Worm (Caenorhabditis elegans): Measurements from ENCODE around the gene warf-1.

Gene warf-1

DNA sequence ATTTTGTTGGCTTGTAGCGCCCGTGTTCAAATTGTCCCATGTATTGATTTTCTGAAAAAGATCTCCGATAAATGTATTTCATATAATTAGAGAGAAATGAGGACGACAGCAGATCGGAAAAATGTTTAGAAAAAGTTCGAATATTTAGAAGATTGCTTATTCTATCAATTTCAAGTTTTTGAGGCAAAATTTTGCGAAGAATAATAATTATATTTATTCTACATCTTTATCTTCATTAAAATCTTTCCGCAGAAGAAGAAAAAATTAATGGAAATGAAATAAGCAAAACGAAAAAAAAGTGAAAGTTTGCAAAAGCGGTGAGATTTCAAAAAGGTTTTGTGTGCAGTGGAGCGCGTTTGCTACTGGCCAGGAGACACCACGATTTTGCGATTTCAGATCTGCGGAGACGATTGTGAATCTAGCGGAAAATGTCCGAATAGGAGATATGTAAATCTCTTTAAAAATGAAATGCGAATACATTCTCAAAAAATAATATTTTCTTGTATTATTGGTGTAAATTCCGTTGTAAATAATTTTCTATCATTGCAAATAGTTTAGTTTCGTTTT is 19.7 kb downstream of the warf-1 start, which contains the start of gene nrde-4 (continued):
- TF ChIP-seq snpc-4 (tag; optimal IDR thresholded peaks at IDR 0.05) (peak; percentile 65), elt-2 (tag; optimal IDR thresholded peaks at IDR 0.05) (no peak)

ce11 chrIV:7658589-7658988 is 24.0 kb downstream of the warf-1 start, which contains the start of gene C08G9.1:
TSS of gene C08G9.1 (plus strand) at chrIV:7658763.
- peak; percentile 43 for TF ChIP-seq rnt-1 (tag; optimal IDR thresholded peaks at IDR 0.05)
- TF ChIP-seq blmp-1 (tag; optimal IDR thresholded peaks at IDR 0.05): no peak
- TF ChIP-seq ceh-82 (tag; optimal IDR thresholded peaks at IDR 0.05): peak in 1 of 3 experiments; percentile 17

ce11 chrIV:7659481-7659880 is 24.9 kb downstream of the warf-1 start:
- peak; percentile 21; the same call in 1 of the 2 replicates for TF ChIP-seq nhr-19 (GFP tag; conservative IDR thresholded peaks at IDR 0.05)
- TF ChIP-seq snu-23 (GFP tag; optimal IDR thresholded peaks at IDR 0.05): peak; percentile 11
- peak in 1 of 2 experiments; percentile 13 for TF ChIP-seq lsy-2 (tag; optimal IDR thresholded peaks at IDR 0.05)
- no peak for TF ChIP-seq hlh-17 (GFP tag; optimal IDR thresholded peaks at IDR 0.05; ENCODE audit: borderline replicate concordance)
- TF ChIP-seq aha-1 (tag; optimal IDR thresholded peaks at IDR 0.05): no peak
- no peak for TF ChIP-seq nhr-90 (tag; optimal IDR thresholded peaks at IDR 0.05; ENCODE audit: poor library complexity)
- peak; percentile 56 for TF ChIP-seq nhr-71 (tag; optimal IDR thresholded peaks at IDR 0.05)
- TF ChIP-seq unc-130 (tag; optimal IDR thresholded peaks at IDR 0.05): peak; percentile 22
- TF ChIP-seq rnt-1 (tag; optimal IDR thresholded peaks at IDR 0.05): peak; percentile 80
- TF ChIP-seq dsc-1 (tag; optimal IDR thresholded peaks at IDR 0.05): peak; percentile 91
- TF ChIP-seq fkh-4 (tag; optimal IDR thresholded peaks at IDR 0.05; ENCODE audit: borderline replicate concordance): peak; percentile 46
- no peak for TF ChIP-seq C34B4.2 (tag; optimal IDR thresholded peaks at IDR 0.05)
- no peak for TF ChIP-seq C16A3.4 (tag; optimal IDR thresholded peaks at IDR 0.05)
- no peak for TF ChIP-seq irx-1 (tag; optimal IDR thresholded peaks at IDR 0.05)
- peak; percentile 65 for TF ChIP-seq lin-14 (GFP tag; optimal IDR thresholded peaks at IDR 0.05)

DNA sequence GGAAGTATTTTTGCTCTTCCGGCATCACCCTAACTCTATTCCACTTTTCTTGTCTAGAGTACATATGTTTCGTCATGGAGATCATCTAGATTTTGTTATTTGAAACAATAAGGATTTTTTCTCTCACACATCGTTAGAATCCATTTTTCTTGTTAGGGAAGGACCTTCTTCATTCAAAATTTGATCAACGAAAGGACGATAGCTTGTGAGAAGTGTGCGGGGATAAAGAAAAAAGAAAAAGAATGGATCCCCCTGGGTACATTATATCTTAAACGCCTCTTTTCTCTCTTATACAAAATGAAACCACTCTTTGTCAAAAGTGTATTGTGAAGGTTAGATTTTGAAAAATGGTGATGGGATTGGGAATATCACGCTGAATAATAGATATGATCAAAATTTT is 27.0 kb downstream of the warf-1 start:
- no peak for TF ChIP-seq isw-1 (GFP tag; IDR thresholded peaks at IDR 0.05)
- peak; percentile 45 for TF ChIP-seq lin-14 (GFP tag; optimal IDR thresholded peaks at IDR 0.05)

- TF ChIP-seq zag-1 (tag; optimal IDR thresholded peaks at IDR 0.05) (no peak), nhr-19 (GFP tag; conservative IDR thresholded peaks at IDR 0.05) (no peak), hpl-2 (GFP tag; optimal IDR thresholded peaks at IDR 0.05) (no peak), unc-130 (tag; optimal IDR thresholded peaks at IDR 0.05) (no peak), mab-9 (GFP tag; IDR thresholded peaks at IDR 0.05) (peak; percentile 6; the same call in 1 of the 2 replicates), nhr-85 (tag) (no peak), pqm-1 (tag; optimal IDR thresholded peaks at IDR 0.05) (no peak), C04F5.9 (tag; optimal IDR thresholded peaks at IDR 0.05) (no peak), fkh-10 (GFP tag; optimal IDR thresholded peaks at IDR 0.05) (no peak), lsy-2 (tag; optimal IDR thresholded peaks at IDR 0.05) (no peak), nhr-12 (tag; optimal IDR thresholded peaks at IDR 0.05) (no peak), xbp-1 (tag; optimal IDR thresholded peaks at IDR 0.05) (no peak), ceh-82 (tag; optimal IDR thresholded peaks at IDR 0.05) (peak in 1 of 3 experiments; percentile 19), egl-27 (tag; optimal IDR thresholded peaks at IDR 0.05) (no peak), sptf-1 (tag; optimal IDR thresholded peaks at IDR 0.05) (no peak), lir-3 (tag; optimal IDR thresholded peaks at IDR 0.05; ENCODE audit: poor library complexity) (no peak), lin-14 (GFP tag; optimal IDR thresholded peaks at IDR 0.05) (peak; percentile 79), dsc-1 (tag; optimal IDR thresholded peaks at IDR 0.05) (no peak), sox-4 (tag; optimal IDR thresholded peaks at IDR 0.05) (no peak), unc-98 (GFP tag; IDR thresholded peaks at IDR 0.05) (no peak), Y116A8C.19 (tag; optimal IDR thresholded peaks at IDR 0.05; ENCODE audit: borderline replicate concordance) (no peak), vab-15 (tag; optimal IDR thresholded peaks at IDR 0.05) (no peak), efl-1 (optimal IDR thresholded peaks at IDR 0.05) (no peak), efl-1 (GFP tag; optimal IDR thresholded peaks at IDR 0.05 in 1 of 2) (no peak), nhr-76 (tag; optimal IDR thresholded peaks at IDR 0.05) (no peak), blmp-1 (tag; optimal IDR thresholded peaks at IDR 0.05) (no peak), aly-2 (tag; optimal IDR thresholded peaks at IDR 0.05) (no peak), unc-30 (tag; optimal IDR thresholded peaks at IDR 0.05) (no peak), ztf-11 (tag; optimal IDR thresholded peaks at IDR 0.05) (no peak), mep-1 (tag; optimal IDR thresholded peaks at IDR 0.05) (no peak), zip-4 (GFP tag; optimal IDR thresholded peaks at IDR 0.05) (no peak)
Observed at ce11 chrIV:7663006-7663405, 28.4 kb downstream of the warf-1 start.
